Fruit fly (Drosophila melanogaster) whole organism, embryonic: ENCODE measurements around the gene CG31436.

Experiments used
- Bdp1 ChIP-seq: fragments of 200-800 bp; sonication (Bioruptor generic); optimal IDR thresholded peaks from 3 replicates; lab custom pipeline; 2016; ENCODE audit warnings: missing biosample characterization, missing genetic modification characterization
- CG10209 ChIP-seq: fragments of 200-800 bp; sonication (Bioruptor generic); optimal IDR thresholded peaks from 3 replicates; lab custom pipeline; 2017; ENCODE audit warnings: missing biosample characterization, mild to moderate bottlenecking, missing genetic modification characterization, missing genetic modification reagents
- CG10431 ChIP-seq: fragments of 200-800 bp; sonication (Bioruptor generic); optimal IDR thresholded peaks from 3 replicates; lab custom pipeline; 2018; ENCODE audit warnings: missing biosample characterization, mild to moderate bottlenecking, missing genetic modification characterization
- CG10462 ChIP-seq: fragments of 200-800 bp; sonication (Bioruptor generic); optimal IDR thresholded peaks from 2 replicates; lab custom pipeline; 2016; ENCODE audit warnings: missing biosample characterization, missing genetic modification characterization
- CG10543 ChIP-seq: fragments of 200-800 bp; sonication (Bioruptor generic); optimal IDR thresholded peaks from 3 replicates; lab custom pipeline; 2017; ENCODE audit warnings: missing biosample characterization, mild to moderate bottlenecking, missing genetic modification characterization, moderate library complexity
- CG11723 ChIP-seq: fragments of 200-800 bp; sonication (Bioruptor generic); optimal IDR thresholded peaks from 2 replicates; lab custom pipeline; 2017; ENCODE audit warnings: missing biosample characterization, mild to moderate bottlenecking, missing genetic modification characterization
- CG12942 ChIP-seq: fragments of 200-800 bp; sonication (Bioruptor generic); optimal IDR thresholded peaks from 3 replicates; lab custom pipeline; 2016; ENCODE audit warnings: missing biosample characterization, missing genetic modification characterization
- CG15073 ChIP-seq: fragments of 200-800 bp; sonication (Bioruptor generic); optimal IDR thresholded peaks from 2 replicates; lab custom pipeline; 2016; ENCODE audit warnings: missing biosample characterization, missing genetic modification characterization
- CG15514 ChIP-seq: fragments of 200-800 bp; sonication (Bioruptor generic); optimal IDR thresholded peaks from 3 replicates; lab custom pipeline; 2017; ENCODE audit warnings: missing biosample characterization, missing genetic modification characterization, mild to moderate bottlenecking, moderate library complexity, missing genetic modification reagents
- CG1602 ChIP-seq: fragments of 200-800 bp; sonication (Bioruptor generic); optimal IDR thresholded peaks from 3 replicates; lab custom pipeline; 2016; ENCODE audit warnings: missing biosample characterization, missing genetic modification characterization
- CG17912 ChIP-seq: fragments of 200-800 bp; sonication (Bioruptor generic); optimal IDR thresholded peaks from 2 replicates; lab custom pipeline; 2018; ENCODE audit warnings: missing biosample characterization, mild to moderate bottlenecking, missing genetic modification characterization
- CG1832 ChIP-seq: fragments of 200-800 bp; sonication (Bioruptor generic); optimal IDR thresholded peaks from 2 replicates; lab custom pipeline; 2017; ENCODE audit warnings: missing biosample characterization, mild to moderate bottlenecking, missing genetic modification characterization, inconsistent platforms
- CG18764 ChIP-seq: fragments of 200-800 bp; sonication (Bioruptor generic); optimal IDR thresholded peaks from 3 replicates; lab custom pipeline; 2016; ENCODE audit warnings: missing biosample characterization, missing genetic modification characterization
- CG2116 ChIP-seq: fragments of 200-800 bp; sonication (Bioruptor generic); optimal IDR thresholded peaks from 3 replicates; lab custom pipeline; 2018; ENCODE audit warnings: missing biosample characterization, mild to moderate bottlenecking, missing genetic modification characterization
- CG2202 ChIP-seq: fragments of 200-800 bp; sonication (Bioruptor generic); optimal IDR thresholded peaks from 2 replicates; lab custom pipeline; 2018; ENCODE audit warnings: missing biosample characterization, mild to moderate bottlenecking, missing genetic modification characterization
- CG34376 ChIP-seq: fragments of 200-800 bp; sonication (Bioruptor generic); optimal IDR thresholded peaks from 2 replicates; lab custom pipeline; 2018; ENCODE audit warnings: missing biosample characterization, mild to moderate bottlenecking, missing genetic modification characterization
- CG4707 ChIP-seq: fragments of 200-800 bp; sonication (Bioruptor generic); optimal IDR thresholded peaks from 2 replicates; lab custom pipeline; 2018; ENCODE audit warnings: missing biosample characterization, mild to moderate bottlenecking, missing genetic modification characterization, moderate library complexity
- CG7372 ChIP-seq: fragments of 200-800 bp; sonication (Bioruptor generic); IDR thresholded peaks from 2 replicates; pipeline ENCODE4 v1.3.6; 2022; ENCODE audit warnings: missing biosample characterization, missing genetic modification characterization
- CG9797 ChIP-seq: fragments of 200-800 bp; sonication (Bioruptor generic); optimal IDR thresholded peaks from 3 replicates; lab custom pipeline; 2018; ENCODE audit warnings: missing biosample characterization, mild to moderate bottlenecking, missing genetic modification characterization
- CG9876 ChIP-seq: fragments of 200-800 bp; sonication (Bioruptor generic); optimal IDR thresholded peaks from 2 replicates; lab custom pipeline; 2016; ENCODE audit warnings: missing biosample characterization, missing genetic modification characterization
- CG9932 ChIP-seq: fragments of 200-800 bp; sonication (Bioruptor generic); IDR thresholded peaks from 2 replicates; pipeline ENCODE4 v1.3.6; 2022; ENCODE audit warnings: missing biosample characterization, missing genetic modification characterization
- Dip2 ChIP-seq: fragments of 200-800 bp; sonication (Bioruptor generic); IDR thresholded peaks from 2 replicates; pipeline ENCODE4 v1.3.6; 2022; ENCODE audit warnings: missing biosample characterization, missing genetic modification characterization
- Dll ChIP-seq: fragments of 200-800 bp; sonication (Bioruptor generic); IDR thresholded peaks from 4 replicates; pipeline ENCODE4 v1.3.6; 2022; ENCODE audit warnings: missing biosample characterization, missing genetic modification characterization; ENCODE audit not compliant: partially characterized antibody
- Ets97D ChIP-seq: fragments of 200-800 bp; sonication (Bioruptor generic); optimal IDR thresholded peaks from 3 replicates; lab custom pipeline; 2016; ENCODE audit warnings: missing biosample characterization, missing genetic modification characterization
- Fer2 ChIP-seq: fragments of 200-800 bp; sonication (Bioruptor generic); optimal IDR thresholded peaks from 2 replicates; lab custom pipeline; 2018; ENCODE audit warnings: missing biosample characterization, mild to moderate bottlenecking, missing genetic modification characterization, moderate library complexity
- HLHmδ ChIP-seq: fragments of 200-800 bp; sonication (Bioruptor generic); optimal IDR thresholded peaks from 2 replicates; lab custom pipeline; 2018; ENCODE audit warnings: missing biosample characterization, mild to moderate bottlenecking, missing genetic modification characterization, moderate library complexity
- Hr3 ChIP-seq: fragments of 200-800 bp; sonication (Bioruptor generic); optimal IDR thresholded peaks from 3 replicates; lab custom pipeline; 2016; ENCODE audit warnings: missing biosample characterization, missing genetic modification characterization
- Hr78 ChIP-seq, 2 experiments: fragments of 200-800 bp in 1 of 2; fragments of >200 bp in 1 of 2; sonication (Bioruptor generic) in 1 of 2; optimal IDR thresholded peaks; 2 replicates each; lab custom pipeline; 2017 to 2019; ENCODE audit warnings: missing biosample characterization in 2 of 2, missing genetic modification characterization in 2 of 2, mild to moderate bottlenecking in 1 of 2, moderate library complexity in 1 of 2
- Jarid2 ChIP-seq: fragments of 200-800 bp; sonication (Bioruptor generic); optimal IDR thresholded peaks from 3 replicates; lab custom pipeline; 2017; ENCODE audit warnings: mild to moderate bottlenecking, missing biosample characterization, missing genetic modification reagents, missing genetic modification characterization
- Mad ChIP-seq: fragments of 200-800 bp; sonication (Bioruptor generic); optimal IDR thresholded peaks from 2 replicates; lab custom pipeline; 2016; ENCODE audit warnings: missing biosample characterization, missing genetic modification characterization
- Mrtf ChIP-seq: fragments of 200-800 bp; sonication (Bioruptor generic); IDR thresholded peaks from 3 replicates; pipeline ENCODE4 v1.3.6; 2022; ENCODE audit warnings: missing biosample characterization, missing genetic modification characterization
- Oli ChIP-seq: fragments of 200-800 bp; sonication (Bioruptor generic); optimal IDR thresholded peaks from 2 replicates; lab custom pipeline; 2018; ENCODE audit warnings: missing biosample characterization, mild to moderate bottlenecking, missing genetic modification characterization, moderate library complexity
- Ptx1 ChIP-seq: fragments of 200-800 bp; sonication (Bioruptor generic); IDR thresholded peaks from 2 replicates; pipeline ENCODE4 v1.3.6; 2022; ENCODE audit warnings: missing biosample characterization, missing genetic modification characterization
- Sry-β ChIP-seq: fragments of 200-800 bp; sonication (Bioruptor generic); optimal IDR thresholded peaks from 2 replicates; lab custom pipeline; 2018; ENCODE audit warnings: missing biosample characterization, mild to moderate bottlenecking, missing genetic modification characterization, moderate library complexity
- ac ChIP-seq: fragments of 200-800 bp; sonication (Bioruptor generic); optimal IDR thresholded peaks from 3 replicates; lab custom pipeline; 2017; ENCODE audit warnings: missing biosample characterization, mild to moderate bottlenecking, missing genetic modification characterization
- ap ChIP-seq: fragments of 200-800 bp; sonication (Bioruptor generic); IDR thresholded peaks from 2 replicates; pipeline ENCODE4 v1.3.6; 2022; ENCODE audit warnings: missing biosample characterization, missing genetic modification characterization
- bigmax ChIP-seq: fragments of 200-800 bp; sonication (Bioruptor generic); optimal IDR thresholded peaks from 2 replicates; lab custom pipeline; 2018; ENCODE audit warnings: missing biosample characterization, mild to moderate bottlenecking, missing genetic modification characterization
- cato ChIP-seq: fragments of 200-800 bp; sonication (Bioruptor generic); optimal IDR thresholded peaks from 2 replicates; lab custom pipeline; 2016; ENCODE audit warnings: missing biosample characterization, missing genetic modification characterization, borderline replicate concordance
- gfzf ChIP-seq: fragments of 200-800 bp; sonication (Bioruptor generic); optimal IDR thresholded peaks from 2 replicates; lab custom pipeline; 2016; ENCODE audit warnings: missing biosample characterization, mild to moderate bottlenecking, missing genetic modification characterization, moderate library complexity
- gsb-n ChIP-seq: fragments of 200-800 bp; sonication (Bioruptor generic); optimal IDR thresholded peaks from 3 replicates; lab custom pipeline; 2018; ENCODE audit warnings: missing biosample characterization, mild to moderate bottlenecking, missing genetic modification characterization
- insv ChIP-seq, 2 experiments: fragments of 200-800 bp; sonication (Bioruptor generic); optimal IDR thresholded peaks; 3 replicates each; lab custom pipeline; 2016 to 2018; ENCODE audit warnings: missing biosample characterization in 2 of 2, missing genetic modification characterization in 2 of 2
- rib ChIP-seq: fragments of 200-800 bp; sonication (Bioruptor generic); IDR thresholded peaks from 2 replicates; pipeline ENCODE4 v1.3.6; 2022; ENCODE audit warnings: missing biosample characterization, missing genetic modification characterization
- seq ChIP-seq: fragments of 200-800 bp; sonication (Bioruptor generic); IDR thresholded peaks from 2 replicates; pipeline ENCODE4 v1.3.6; 2022; ENCODE audit warnings: missing biosample characterization, missing genetic modification characterization
- sima ChIP-seq: fragments of 200-800 bp; sonication (Bioruptor generic); optimal IDR thresholded peaks from 2 replicates; lab custom pipeline; 2016; ENCODE audit warnings: missing biosample characterization, missing genetic modification characterization
- sqz ChIP-seq: fragments of 200-800 bp; sonication (Bioruptor generic); optimal IDR thresholded peaks from 3 replicates; lab custom pipeline; 2018; ENCODE audit warnings: missing biosample characterization, mild to moderate bottlenecking, missing genetic modification characterization
- tin ChIP-seq: fragments of 200-800 bp; sonication (Bioruptor generic); optimal IDR thresholded peaks from 3 replicates; lab custom pipeline; 2016; ENCODE audit warnings: missing biosample characterization, missing genetic modification characterization
- usp ChIP-seq: fragments of >200 bp; optimal IDR thresholded peaks from 2 replicates; lab custom pipeline; 2017; ENCODE audit warnings: missing biosample characterization, missing genetic modification characterization
- vnd ChIP-seq: fragments of 200-800 bp; sonication (Bioruptor generic); IDR thresholded peaks from 3 replicates; pipeline ENCODE4 v1.3.6; 2022; ENCODE audit warnings: missing biosample characterization, missing genetic modification characterization; ENCODE audit not compliant: partially characterized antibody
- wor ChIP-seq: fragments of 200-800 bp; sonication (Bioruptor generic); IDR thresholded peaks from 2 replicates; pipeline ENCODE4 v1.3.6; 2022; ENCODE audit warnings: missing biosample characterization, missing genetic modification characterization
- zf30C ChIP-seq: fragments of 200-800 bp; sonication (Bioruptor generic); optimal IDR thresholded peaks from 3 replicates; lab custom pipeline; 2018; ENCODE audit warnings: missing biosample characterization, mild to moderate bottlenecking, missing genetic modification characterization

Gene CG31436

DNA sequence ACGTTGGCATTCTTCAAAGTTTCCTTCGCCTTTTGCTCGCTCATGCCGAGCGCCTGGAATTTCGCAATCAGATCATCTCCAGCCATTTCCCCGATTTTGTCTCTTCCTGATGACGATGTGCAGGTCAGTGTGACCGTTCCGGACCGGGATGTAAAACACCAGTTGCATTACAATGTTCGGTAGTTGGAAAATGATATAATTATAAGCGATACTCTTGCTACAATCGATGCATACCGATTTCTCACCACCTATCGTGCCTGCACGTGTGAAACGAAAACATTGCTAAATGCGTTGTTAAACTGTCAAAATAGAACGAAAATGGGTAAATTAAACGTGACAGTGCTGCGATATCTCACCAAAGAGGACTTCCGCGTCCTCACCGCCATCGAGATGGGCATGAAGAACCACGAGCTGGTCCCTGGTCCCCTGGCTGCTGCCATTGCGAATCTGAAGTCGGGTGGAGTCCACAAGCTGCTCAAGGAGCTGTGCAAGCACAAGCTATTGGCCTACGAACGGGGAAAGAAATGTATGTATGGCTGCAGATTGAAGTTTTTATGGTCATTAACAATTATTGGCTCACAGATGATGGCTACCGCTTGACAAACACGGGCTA, 38.2 kb upstream of the CG31436 start, which contains the start of the genes GlnRS and RIOK2 (continued):
- TF ChIP-seq CG4707 (GFP tag; lab: Kevin White, UChicago): no peak
- TF ChIP-seq Sry-β (GFP tag; lab: Kevin White, UChicago): peak; percentile 67
- no peak for TF ChIP-seq Fer2
- no peak for TF ChIP-seq usp (GFP tag; lab: Kevin White, UChicago)
- no peak for TF ChIP-seq seq (GFP tag; lab: Robert Waterston, UW)
- TF ChIP-seq CG10462 (GFP tag; lab: Kevin White, UChicago): no peak
- no peak for TF ChIP-seq ap (GFP tag; lab: Robert Waterston, UW)
- no peak for TF ChIP-seq HLHmδ (GFP tag; lab: Kevin White, UChicago)
- no peak for TF ChIP-seq ac (GFP tag; lab: Kevin White, UChicago)
- no peak for TF ChIP-seq Mad (GFP tag; lab: Kevin White, UChicago)
- peak; percentile 49; the same call in 1 of the 2 replicates for TF ChIP-seq CG9932 (GFP tag; lab: Robert Waterston, UW)
- no peak for TF ChIP-seq CG12942 (GFP tag; lab: Kevin White, UChicago)
- TF ChIP-seq Hr78 (GFP tag; optimal IDR thresholded peaks at IDR 0.05; lab: Kevin White, UChicago): peak in 1 of 2 experiments; percentile 41
- TF ChIP-seq gsb-n: no peak
- no peak for TF ChIP-seq CG1832 (GFP tag; lab: Kevin White, UChicago)
- no peak for TF ChIP-seq CG10209
- TF ChIP-seq sima (GFP tag; lab: Kevin White, UChicago): no peak
- peak; percentile 85 for TF ChIP-seq Ets97D (GFP tag; lab: Kevin White, UChicago)
- no peak for TF ChIP-seq CG15073 (GFP tag; lab: Kevin White, UChicago)
- no peak for TF ChIP-seq CG9876
- no peak for TF ChIP-seq Ptx1
- no peak for TF ChIP-seq Jarid2 (GFP tag; lab: Kevin White, UChicago)
- peak; percentile 54 for TF ChIP-seq CG17912 (GFP tag; lab: Kevin White, UChicago)
- TF ChIP-seq bigmax: peak; percentile 55
- TF ChIP-seq tin (GFP tag; lab: Kevin White, UChicago): no peak
- TF ChIP-seq Bdp1 (GFP tag; lab: Kevin White, UChicago): no peak
- peak; percentile 91 for TF ChIP-seq gfzf (GFP tag; lab: Kevin White, UChicago)
- no peak for TF ChIP-seq zf30C
- no peak for TF ChIP-seq CG10543
- peak; percentile 94 for TF ChIP-seq CG9797 (GFP tag; lab: Kevin White, UChicago)
- TF ChIP-seq sqz (GFP tag; lab: Kevin White, UChicago): no peak
- TF ChIP-seq CG18764 (GFP tag; lab: Kevin White, UChicago): no peak
- no peak for TF ChIP-seq rib (GFP tag; lab: Robert Waterston, UW)
- no peak for TF ChIP-seq Dip2 (GFP tag; lab: Robert Waterston, UW)
- TF ChIP-seq CG2116 (GFP tag; lab: Kevin White, UChicago): peak; percentile 85
- TF ChIP-seq Mrtf: no peak
- TF ChIP-seq Dll (GFP tag; lab: Robert Waterston, UW): peak; percentile 95
- TF ChIP-seq CG1602: no peak
- TF ChIP-seq CG2202 (tag; lab: Kevin White, UChicago): no peak
- TF ChIP-seq Oli (tag; lab: Kevin White, UChicago): no peak
- peak; percentile 92 for TF ChIP-seq vnd (GFP tag; lab: Robert Waterston, UW)
- peak; percentile 83 for TF ChIP-seq CG15514 (GFP tag; lab: Kevin White, UChicago)
- no peak for TF ChIP-seq CG11723 (GFP tag; lab: Kevin White, UChicago)
- TF ChIP-seq CG7372 (GFP tag; lab: Robert Waterston, UW): no peak
- no peak for TF ChIP-seq CG10431 (GFP tag; lab: Kevin White, UChicago)
- no peak for TF ChIP-seq insv (GFP tag; optimal IDR thresholded peaks at IDR 0.05; lab: Kevin White, UChicago)
- no peak for TF ChIP-seq cato (GFP tag; lab: Kevin White, UChicago)
- no peak for TF ChIP-seq CG34376 (GFP tag; lab: Kevin White, UChicago)
- TF ChIP-seq wor (GFP tag; lab: Robert Waterston, UW): no peak
- TF ChIP-seq Hr3 (GFP tag; lab: Kevin White, UChicago): no peak
